Fruit fly (Drosophila melanogaster) whole organism, prepupa: Measurements from ENCODE around the gene Elal.

Experiments used
- Blimp-1 ChIP-seq: fragments of 200-800 bp; sonication (Bioruptor generic); optimal IDR thresholded peaks from 3 replicates; lab custom pipeline; 2017; ENCODE audit warnings: missing biosample characterization, missing genetic modification characterization, mild to moderate bottlenecking, moderate library complexity, missing genetic modification reagents
- CG11294 ChIP-seq: fragments of 200-800 bp; sonication (Bioruptor generic); IDR thresholded peaks from 2 replicates; pipeline ENCODE4 v1.3.6; 2022; ENCODE audit warnings: missing biosample characterization, missing genetic modification characterization
- CG11762 ChIP-seq: fragments of 200-800 bp; sonication (Bioruptor generic); optimal IDR thresholded peaks from 3 replicates; lab custom pipeline; 2016; ENCODE audit warnings: missing biosample characterization, missing genetic modification characterization; ENCODE audit not compliant: insufficient read depth
- CG11902 ChIP-seq: fragments of 200-800 bp; sonication (Bioruptor generic); optimal IDR thresholded peaks from 3 replicates; lab custom pipeline; 2016; ENCODE audit warnings: missing biosample characterization, missing genetic modification characterization
- CG1621 ChIP-seq: fragments of 200-800 bp; sonication (Bioruptor generic); optimal IDR thresholded peaks from 3 replicates; lab custom pipeline; 2018; ENCODE audit warnings: missing biosample characterization, mild to moderate bottlenecking, missing genetic modification characterization
- CG16779 ChIP-seq: fragments of 200-800 bp; sonication (Bioruptor generic); optimal IDR thresholded peaks from 3 replicates; lab custom pipeline; 2017; ENCODE audit warnings: missing biosample characterization, mild to moderate bottlenecking, missing genetic modification characterization
- CG3032 ChIP-seq: fragments of 200-800 bp; optimal IDR thresholded peaks from 2 replicates; lab custom pipeline; 2019; ENCODE audit warnings: missing biosample characterization, mild to moderate bottlenecking, missing genetic modification characterization, moderate library complexity
- CG32006 ChIP-seq: fragments of 200-800 bp; sonication (Bioruptor generic); optimal IDR thresholded peaks from 3 replicates; lab custom pipeline; 2017; ENCODE audit warnings: missing biosample characterization, mild to moderate bottlenecking, missing genetic modification characterization
- CG34406 ChIP-seq: fragments of 200-800 bp; sonication (Bioruptor generic); optimal IDR thresholded peaks from 3 replicates; lab custom pipeline; 2016; ENCODE audit warnings: missing biosample characterization, missing genetic modification characterization
- CG4318 ChIP-seq: fragments of 200-800 bp; sonication (Bioruptor generic); optimal IDR thresholded peaks from 3 replicates; lab custom pipeline; 2017; ENCODE audit warnings: missing biosample characterization, mild to moderate bottlenecking, missing genetic modification characterization
- CG6163 ChIP-seq: fragments of 200-800 bp; sonication (Bioruptor generic); IDR thresholded peaks from 3 replicates; pipeline ENCODE4 v1.3.6; 2022; ENCODE audit warnings: missing biosample characterization, missing genetic modification characterization
- CG6808 ChIP-seq: fragments of 200-800 bp; sonication (Bioruptor generic); optimal IDR thresholded peaks from 3 replicates; lab custom pipeline; 2017; ENCODE audit warnings: missing biosample characterization, missing genetic modification characterization, mild to moderate bottlenecking, moderate library complexity, missing genetic modification reagents
- CG6854 ChIP-seq: fragments of 200-800 bp; sonication (Bioruptor generic); optimal IDR thresholded peaks from 2 replicates; lab custom pipeline; 2017; ENCODE audit warnings: missing biosample characterization, mild to moderate bottlenecking, missing genetic modification characterization
- CG8319 ChIP-seq: fragments of 200-800 bp; sonication (Bioruptor generic); optimal IDR thresholded peaks from 3 replicates; lab custom pipeline; 2016; ENCODE audit warnings: missing biosample characterization, missing genetic modification characterization
- CG9139 ChIP-seq: fragments of 200-800 bp; sonication (Bioruptor generic); optimal IDR thresholded peaks from 3 replicates; lab custom pipeline; 2017; ENCODE audit warnings: missing biosample characterization, mild to moderate bottlenecking, missing genetic modification characterization
- Eip75B ChIP-seq: fragments of 200-800 bp; sonication (Bioruptor generic); optimal IDR thresholded peaks from 3 replicates; lab custom pipeline; 2016; ENCODE audit warnings: missing biosample characterization, missing genetic modification characterization
- Eip78C ChIP-seq: fragments of 200-800 bp; sonication (Bioruptor generic); peaks from one replicate; lab custom pipeline; 2016; ENCODE audit warnings: missing biosample characterization, missing genetic modification characterization
- Ets21C ChIP-seq: fragments of 200-800 bp; sonication (Bioruptor generic); optimal IDR thresholded peaks from 3 replicates; lab custom pipeline; 2016; ENCODE audit warnings: missing biosample characterization, missing genetic modification characterization
- Hr38 ChIP-seq: sonication (Bioruptor generic); optimal IDR thresholded peaks from 2 replicates; lab custom pipeline; 2016; ENCODE audit warnings: missing biosample characterization, missing genetic modification characterization
- Hr39 ChIP-seq: fragments of 200-800 bp; sonication (Bioruptor generic); optimal IDR thresholded peaks from 2 replicates; lab custom pipeline; 2016; ENCODE audit warnings: missing biosample characterization, missing genetic modification characterization
- Lpt ChIP-seq: fragments of 200-800 bp; sonication (Bioruptor generic); optimal IDR thresholded peaks from 3 replicates; lab custom pipeline; 2016; ENCODE audit warnings: missing biosample characterization, missing genetic modification characterization
- Met ChIP-seq: fragments of 200-800 bp; sonication (Bioruptor generic); optimal IDR thresholded peaks from 3 replicates; lab custom pipeline; 2016; ENCODE audit warnings: missing biosample characterization, missing genetic modification characterization
- Sox14 ChIP-seq: fragments of 200-800 bp; sonication (Bioruptor generic); optimal IDR thresholded peaks from 3 replicates; lab custom pipeline; 2016; ENCODE audit warnings: missing biosample characterization, missing genetic modification characterization
- achi ChIP-seq: fragments of 200-800 bp; sonication (Bioruptor generic); optimal IDR thresholded peaks from 3 replicates; lab custom pipeline; 2016; ENCODE audit warnings: missing biosample characterization, missing genetic modification characterization
- cyc ChIP-seq: fragments of 200-800 bp; sonication (Bioruptor generic); optimal IDR thresholded peaks from 3 replicates; lab custom pipeline; 2016; ENCODE audit warnings: missing biosample characterization, missing genetic modification characterization
- dac ChIP-seq: fragments of 200-800 bp; sonication (Bioruptor generic); optimal IDR thresholded peaks from 2 replicates; lab custom pipeline; 2017; ENCODE audit warnings: missing biosample characterization, mild to moderate bottlenecking, missing genetic modification characterization
- dsx ChIP-seq: fragments of 200-800 bp; optimal IDR thresholded peaks from 3 replicates; lab custom pipeline; 2019; ENCODE audit warnings: missing biosample characterization, mild to moderate bottlenecking, missing genetic modification characterization, moderate library complexity; ENCODE audit not compliant: poor library complexity, severe bottlenecking
- esn ChIP-seq: fragments of 200-800 bp; sonication (Bioruptor generic); optimal IDR thresholded peaks from 2 replicates; lab custom pipeline; 2016; ENCODE audit warnings: missing biosample characterization, mild to moderate bottlenecking, missing genetic modification characterization, moderate library complexity
- fkh ChIP-seq: fragments of 200-800 bp; sonication (Bioruptor generic); optimal IDR thresholded peaks from 3 replicates; lab custom pipeline; 2017; ENCODE audit warnings: missing biosample characterization, mild to moderate bottlenecking, missing genetic modification characterization, moderate library complexity
- lz ChIP-seq: fragments of 200-800 bp; sonication (Bioruptor generic); optimal IDR thresholded peaks from 3 replicates; lab custom pipeline; 2016; ENCODE audit warnings: missing biosample characterization, missing genetic modification characterization
- net ChIP-seq: fragments of 200-800 bp; sonication (Bioruptor generic); optimal IDR thresholded peaks from 3 replicates; lab custom pipeline; 2016; ENCODE audit warnings: missing biosample characterization, missing genetic modification characterization
- spab ChIP-seq: fragments of 200-800 bp; sonication (Bioruptor generic); optimal IDR thresholded peaks from 2 replicates; lab custom pipeline; 2017; ENCODE audit warnings: missing biosample characterization, mild to moderate bottlenecking, missing genetic modification characterization, missing genetic modification reagents
- ss ChIP-seq, 2 experiments: fragments of 200-800 bp; sonication (Bioruptor generic); optimal IDR thresholded peaks; 2 replicates in 1 of 2; 3 replicates in 1 of 2; lab custom pipeline; 2017 to 2018; ENCODE audit warnings: mild to moderate bottlenecking in 2 of 2, missing biosample characterization in 2 of 2, missing genetic modification characterization in 2 of 2, moderate library complexity in 1 of 2
- svp ChIP-seq: fragments of 200-800 bp; sonication (Bioruptor generic); peaks from one replicate; lab custom pipeline; 2016; ENCODE audit warnings: missing biosample characterization, missing genetic modification characterization
- topi ChIP-seq: fragments of 200-800 bp; sonication (Bioruptor generic); optimal IDR thresholded peaks from 3 replicates; lab custom pipeline; 2016; ENCODE audit warnings: missing biosample characterization, missing genetic modification characterization
- vri ChIP-seq: fragments of 200-800 bp; sonication (Bioruptor generic); optimal IDR thresholded peaks from 3 replicates; lab custom pipeline; 2016; ENCODE audit warnings: missing biosample characterization, mild to moderate bottlenecking, missing genetic modification characterization

Gene Elal

dm6 chr3R:24857459-24857858, 7.7 kb upstream of the Elal start, which contains the start of gene CAH4:
TSS of gene CAH4 (minus strand) at chr3R:24857559.
- TF ChIP-seq CG11294 (GFP tag; lab: Robert Waterston, UW): no peak
- TF ChIP-seq CG6163: no peak
- no peak for TF ChIP-seq topi
- TF ChIP-seq cyc (GFP tag; lab: Kevin White, UChicago): no peak
- TF ChIP-seq net (GFP tag; lab: Kevin White, UChicago): no peak
- TF ChIP-seq spab (GFP tag; lab: Kevin White, UChicago): no peak
- TF ChIP-seq Eip78C (GFP tag; lab: Kevin White, UChicago): no peak
- no peak for TF ChIP-seq CG34406 (GFP tag; lab: Kevin White, UChicago)
- no peak for TF ChIP-seq CG11902
- TF ChIP-seq Ets21C: no peak
- TF ChIP-seq CG1621 (tag; lab: Kevin White, UChicago): no peak

- TF ChIP-seq Ets21C: no peak
Observed at dm6 chr3R:24859701-24860100, 5.4 kb upstream of the Elal start, which contains the start of gene ppk22. TSS of gene ppk22 (minus strand) at chr3R:24859801.

dm6 chr3R:24860316-24860826, 4.8 kb upstream of the Elal start, which contains the start of gene CG13639:
TSS of gene CG13639 (minus strand) at chr3R:24860366.
- no peak for TF ChIP-seq dsx (GFP tag; lab: Kevin White, UChicago)
- TF ChIP-seq CG9139 (GFP tag; lab: Kevin White, UChicago): peak; percentile 27
- no peak for TF ChIP-seq Blimp-1 (GFP tag; lab: Kevin White, UChicago)
- peak; percentile 69 for TF ChIP-seq Eip78C (GFP tag; lab: Kevin White, UChicago)
- no peak for TF ChIP-seq Lpt
- TF ChIP-seq CG1621 (tag; lab: Kevin White, UChicago): no peak
- TF ChIP-seq Eip75B: no peak
- TF ChIP-seq CG6163: 0 out of 3 replicates have a peak, but pooled peaks have one; percentile 24
- TF ChIP-seq achi (GFP tag; lab: Kevin White, UChicago): no peak
- TF ChIP-seq ss (GFP tag; optimal IDR thresholded peaks at IDR 0.05; lab: Kevin White, UChicago): peak in 1 of 2 experiments; percentile 51

dm6 chr3R:24862065-24862464, 3.1 kb upstream of the Elal start, which contains the start of gene CG13640:
TSS of gene CG13640 (minus strand) at chr3R:24862165.
- TF ChIP-seq achi (GFP tag; lab: Kevin White, UChicago): no peak
- no peak for TF ChIP-seq CG6808 (GFP tag; lab: Kevin White, UChicago)
- no peak for TF ChIP-seq dac
- no peak for TF ChIP-seq Ets21C
- no peak for TF ChIP-seq Lpt
- TF ChIP-seq Hr38 (GFP tag; lab: Kevin White, UChicago): no peak
- TF ChIP-seq spab (GFP tag; lab: Kevin White, UChicago): no peak
- no peak for TF ChIP-seq Sox14 (GFP tag; lab: Kevin White, UChicago)
- TF ChIP-seq CG3032 (tag; lab: Kevin White, UChicago): no peak
- TF ChIP-seq Met (GFP tag; lab: Kevin White, UChicago): no peak
- TF ChIP-seq esn (GFP tag; lab: Kevin White, UChicago): no peak
- no peak for TF ChIP-seq CG8319
- TF ChIP-seq CG4318 (GFP tag; lab: Kevin White, UChicago): no peak
- TF ChIP-seq CG16779 (tag; lab: Kevin White, UChicago): no peak
- TF ChIP-seq Blimp-1 (GFP tag; lab: Kevin White, UChicago): no peak
- no peak for TF ChIP-seq CG34406 (GFP tag; lab: Kevin White, UChicago)
- no peak for TF ChIP-seq net (GFP tag; lab: Kevin White, UChicago)
- no peak for TF ChIP-seq CG32006 (GFP tag; lab: Kevin White, UChicago)
- no peak for TF ChIP-seq Hr39 (GFP tag; lab: Kevin White, UChicago)
- no peak for TF ChIP-seq CG6854 (GFP tag; lab: Kevin White, UChicago)
- TF ChIP-seq, all 60 proteins: peak for 0

- TF ChIP-seq ss (GFP tag; optimal IDR thresholded peaks at IDR 0.05; lab: Kevin White, UChicago) (no peak), dac (no peak), Hr38 (GFP tag; lab: Kevin White, UChicago) (no peak), CG6163 (no peak), CG11762 (no peak), svp (GFP tag; lab: Kevin White, UChicago) (peak; percentile 50), spab (GFP tag; lab: Kevin White, UChicago) (no peak), lz (GFP tag; lab: Kevin White, UChicago) (no peak), CG11902 (no peak), fkh (GFP tag; lab: Kevin White, UChicago) (peak; percentile 31), Met (GFP tag; lab: Kevin White, UChicago) (no peak), vri (GFP tag; lab: Kevin White, UChicago) (peak; percentile 48), Hr39 (GFP tag; lab: Kevin White, UChicago) (no peak)
Observed at dm6 chr3R:24862574-24863089, 2.5 kb upstream of the Elal start, which contains the start of gene CG7016. TSS of gene CG7016 (plus strand) at chr3R:24862931.
